Comparison of ENCODE assay signal across 8 worm cellular contexts in genomic region chrIII:13464493-13465362, ce11.
TF ChIP-seq lines count a peak whose summit lies in the region.

TSS of gene kel-3 (plus strand) at chrIII:13464820.

TF ChIP-seq in whole organism, L1 larva, 84 proteins besides CTCF, POLR2A, EP300 and RAD21 (continues in another document):
- peak; percentile 83 for TF ChIP-seq rnt-1 (tag; optimal IDR thresholded peaks at IDR 0.05; lab: Kevin White, UChicago)
- no peak for TF ChIP-seq nhr-237 (tag; optimal IDR thresholded peaks at IDR 0.05; lab: Kevin White, UChicago)
- peak; percentile 4 for TF ChIP-seq hlh-17 (GFP tag; optimal IDR thresholded peaks at IDR 0.05; lab: Kevin White, UChicago; ENCODE audit: borderline replicate concordance)
- TF ChIP-seq zag-1 (tag; optimal IDR thresholded peaks at IDR 0.05; lab: Kevin White, UChicago): no peak
- peak; percentile 17 to 66 for TF ChIP-seq lin-35 (GFP tag; optimal IDR thresholded peaks at IDR 0.05; lab: Kevin White, UChicago)
- TF ChIP-seq ceh-88 (GFP tag; IDR thresholded peaks at IDR 0.05; lab: Robert Waterston, UW): peak; percentile 71
- TF ChIP-seq unc-30 (tag; optimal IDR thresholded peaks at IDR 0.05; lab: Kevin White, UChicago): no peak
- no peak for TF ChIP-seq pag-3 (tag; optimal IDR thresholded peaks at IDR 0.05; lab: Kevin White, UChicago; ENCODE audit: borderline replicate concordance, insufficient read depth)
- TF ChIP-seq aha-1 (tag; optimal IDR thresholded peaks at IDR 0.05; lab: Kevin White, UChicago): no peak
- peak; percentile 53 for TF ChIP-seq fos-1 (tag; optimal IDR thresholded peaks at IDR 0.05; lab: Kevin White, UChicago)
- peak; percentile 91 for TF ChIP-seq lin-14 (GFP tag; optimal IDR thresholded peaks at IDR 0.05; lab: Kevin White, UChicago)

TF ChIP-seq in whole organism, L2 larva, 48 proteins besides CTCF, POLR2A, EP300 and RAD21 (continues in another document):
- TF ChIP-seq lin-13 (GFP tag; optimal IDR thresholded peaks at IDR 0.05; lab: Kevin White, UChicago) (peak; percentile 69), mab-5 (tag; optimal IDR thresholded peaks at IDR 0.05; lab: Kevin White, UChicago) (no peak), ztf-1 (GFP tag; conservative IDR thresholded peaks at IDR 0.05; lab: Robert Waterston, UW) (0 out of 2 replicates have a peak, but pooled peaks have one; percentile 20), skn-1 (tag; optimal IDR thresholded peaks at IDR 0.05; lab: Kevin White, UChicago) (no peak), mdl-1 (tag; optimal IDR thresholded peaks at IDR 0.05; lab: Kevin White, UChicago) (peak in 1 of 2 experiments; percentile 42), R02D3.7 (tag; optimal IDR thresholded peaks at IDR 0.05; lab: Kevin White, UChicago) (no peak), aly-2 (tag; optimal IDR thresholded peaks at IDR 0.05; lab: Kevin White, UChicago) (peak; percentile 8), blmp-1 (tag; optimal IDR thresholded peaks at IDR 0.05; lab: Kevin White, UChicago; ENCODE audit: insufficient read depth) (peak; percentile 53), alr-1 (tag; optimal IDR thresholded peaks at IDR 0.05; lab: Kevin White, UChicago) (no peak), unc-55 (GFP tag; optimal IDR thresholded peaks at IDR 0.05; lab: Kevin White, UChicago) (peak; percentile 14), unc-62 (GFP tag; optimal IDR thresholded peaks at IDR 0.05; lab: Kevin White, UChicago) (no peak)

TF ChIP-seq in whole organism, L3 larva, 47 proteins besides CTCF, POLR2A, EP300 and RAD21 (continues in another document):
- TF ChIP-seq nhr-76 (tag; optimal IDR thresholded peaks at IDR 0.05; lab: Kevin White, UChicago): peak; percentile 55
- peak; percentile 33 for TF ChIP-seq ceh-82 (tag; optimal IDR thresholded peaks at IDR 0.05; lab: Kevin White, UChicago)
- no peak for TF ChIP-seq egl-27 (tag; optimal IDR thresholded peaks at IDR 0.05; lab: Kevin White, UChicago)
- no peak for TF ChIP-seq daf-12 (tag; optimal IDR thresholded peaks at IDR 0.05; lab: Kevin White, UChicago)
- TF ChIP-seq ztf-4 (tag; optimal IDR thresholded peaks at IDR 0.05; lab: Kevin White, UChicago): no peak
- peak; percentile 50 for TF ChIP-seq ZK546.5 (tag; optimal IDR thresholded peaks at IDR 0.05; lab: Kevin White, UChicago)
- no peak for TF ChIP-seq unc-39 (tag; optimal IDR thresholded peaks at IDR 0.05; lab: Kevin White, UChicago)
- TF ChIP-seq nhr-237 (tag; optimal IDR thresholded peaks at IDR 0.05; lab: Kevin White, UChicago): no peak
- TF ChIP-seq jun-1 (tag; optimal IDR thresholded peaks at IDR 0.05; lab: Kevin White, UChicago): peak; percentile 85
- TF ChIP-seq skn-1 (tag; optimal IDR thresholded peaks at IDR 0.05; lab: Kevin White, UChicago): no peak
- TF ChIP-seq elt-1 (tag; optimal IDR thresholded peaks at IDR 0.05; lab: Kevin White, UChicago): no peak
- TF ChIP-seq ceh-28 (tag; optimal IDR thresholded peaks at IDR 0.05; lab: Kevin White, UChicago): peak; percentile 89

TF ChIP-seq in whole organism, L4 larva, 104 proteins besides CTCF, POLR2A, EP300 and RAD21 (continues in another document):
- TF ChIP-seq nhr-28 (tag; optimal IDR thresholded peaks at IDR 0.05; lab: Kevin White, UChicago) (peak; percentile 91), php-3 (GFP tag; IDR thresholded peaks at IDR 0.05; lab: Robert Waterston, UW) (peak; percentile 89), dmd-9 (GFP tag; IDR thresholded peaks at IDR 0.05; lab: Robert Waterston, UW) (peak; percentile 67), zfp-3 (GFP tag; conservative IDR thresholded peaks at IDR 0.05; lab: Robert Waterston, UW) (peak; percentile 96), daf-8 (GFP tag; IDR thresholded peaks at IDR 0.05; lab: Robert Waterston, UW) (peak; percentile 34; the same call in 1 of the 2 replicates), madf-5 (GFP tag; IDR thresholded peaks at IDR 0.05; lab: Robert Waterston, UW) (peak in 1 of 2 experiments; percentile 81; a peak in 2 of 4 replicates), F49E8.2 (tag; optimal IDR thresholded peaks at IDR 0.05; lab: Kevin White, UChicago; ENCODE audit: borderline replicate concordance) (peak; percentile 92), daf-16 (GFP tag; optimal IDR thresholded peaks at IDR 0.05; lab: Kevin White, UChicago) (peak; percentile 50 to 61), daf-16 (tag; optimal IDR thresholded peaks at IDR 0.05; lab: Kevin White, UChicago) (peak; percentile 79), attf-4 (tag; optimal IDR thresholded peaks at IDR 0.05; lab: Kevin White, UChicago) (peak; percentile 34), ceh-82 (tag; optimal IDR thresholded peaks at IDR 0.05; lab: Kevin White, UChicago) (no peak)

TF ChIP-seq in whole organism, early embryonic, 17 proteins besides CTCF, POLR2A, EP300 and RAD21:
- TF ChIP-seq sea-1 (GFP tag; conservative IDR thresholded peaks at IDR 0.05; lab: Robert Waterston, UW) (no peak), ama-1 (optimal IDR thresholded peaks at IDR 0.05; lab: Kevin White, UChicago) (peak; percentile 62)

TF ChIP-seq in whole organism, late embryonic, 69 proteins besides CTCF, POLR2A, EP300 and RAD21:
- TF ChIP-seq ceh-22 (tag; optimal IDR thresholded peaks at IDR 0.05; lab: Kevin White, UChicago) (no peak), Y22D7AL.16 (tag; optimal IDR thresholded peaks at IDR 0.05; lab: Kevin White, UChicago) (no peak), fkh-10 (GFP tag; optimal IDR thresholded peaks at IDR 0.05; lab: Kevin White, UChicago) (no peak), ceh-31 (tag; optimal IDR thresholded peaks at IDR 0.05; lab: Kevin White, UChicago) (no peak), eyg-1 (tag; optimal IDR thresholded peaks at IDR 0.05; lab: Kevin White, UChicago) (no peak), unc-55 (GFP tag; optimal IDR thresholded peaks at IDR 0.05; lab: Kevin White, UChicago) (peak; percentile 49), ceh-18 (tag; optimal IDR thresholded peaks at IDR 0.05; lab: Kevin White, UChicago) (peak; percentile 34), ama-1 (optimal IDR thresholded peaks at IDR 0.05; lab: Kevin White, UChicago) (peak; percentile 85), elt-2 (tag; optimal IDR thresholded peaks at IDR 0.05; lab: Kevin White, UChicago) (peak; percentile 63), pqm-1 (tag; optimal IDR thresholded peaks at IDR 0.05; lab: Kevin White, UChicago) (peak; percentile 8)

TF ChIP-seq in whole organism, mixed stage, embryonic, 35 proteins besides CTCF, POLR2A, EP300 and RAD21:
- TF ChIP-seq mls-2 (tag; optimal IDR thresholded peaks at IDR 0.05; lab: Kevin White, UChicago): no peak
- peak; percentile 45 for TF ChIP-seq hlh-1 (tag; optimal IDR thresholded peaks at IDR 0.05; lab: Kevin White, UChicago)
- TF ChIP-seq lsy-2 (tag; optimal IDR thresholded peaks at IDR 0.05; lab: Kevin White, UChicago): peak; percentile 8
- TF ChIP-seq unc-62 (GFP tag; optimal IDR thresholded peaks at IDR 0.05; lab: Kevin White, UChicago): peak; percentile 54
- peak; percentile 1 for TF ChIP-seq sptf-1 (tag; optimal IDR thresholded peaks at IDR 0.05; lab: Kevin White, UChicago)
- no peak for TF ChIP-seq nhr-2 (tag; optimal IDR thresholded peaks at IDR 0.05; lab: Kevin White, UChicago)
- TF ChIP-seq M03D4.4 (tag; optimal IDR thresholded peaks at IDR 0.05; lab: Kevin White, UChicago): no peak

TF ChIP-seq in whole organism, young adult, 124 proteins besides CTCF, POLR2A, EP300 and RAD21 (continues in another document):
- peak; percentile 95 for TF ChIP-seq ztf-22 (GFP tag; optimal IDR thresholded peaks at IDR 0.05; lab: Kevin White, UChicago)
- TF ChIP-seq B0261.1 (tag; optimal IDR thresholded peaks at IDR 0.05; lab: Kevin White, UChicago): peak; percentile 38
- TF ChIP-seq B0336.3 (GFP tag; IDR thresholded peaks at IDR 0.05; lab: Robert Waterston, UW): peak; percentile 95
- TF ChIP-seq ztf-3 (GFP tag; optimal IDR thresholded peaks at IDR 0.05; lab: Kevin White, UChicago): peak; percentile 91
- no peak for TF ChIP-seq lsy-27 (tag; optimal IDR thresholded peaks at IDR 0.05; lab: Kevin White, UChicago; ENCODE audit: borderline replicate concordance, insufficient read depth)
- no peak for TF ChIP-seq snpc-4 (GFP tag; optimal IDR thresholded peaks at IDR 0.05; lab: Kevin White, UChicago)
- peak in 3 of 4 experiments; percentile 51 to 79 (median 56) for TF ChIP-seq snpc-4 (tag; optimal IDR thresholded peaks at IDR 0.05; lab: Kevin White, UChicago)
- no peak for TF ChIP-seq cebp-1 (GFP tag; IDR thresholded peaks at IDR 0.05; lab: Robert Waterston, UW)
- TF ChIP-seq cebp-1 (tag; optimal IDR thresholded peaks at IDR 0.05; lab: Kevin White, UChicago): peak; percentile 78
- peak; percentile 78 for TF ChIP-seq die-1 (tag; optimal IDR thresholded peaks at IDR 0.05; lab: Kevin White, UChicago)
- TF ChIP-seq mel-28 (tag; optimal IDR thresholded peaks at IDR 0.05; lab: Kevin White, UChicago; ENCODE audit: borderline replicate concordance): peak; percentile 21
- TF ChIP-seq C17E4.6 (GFP tag; IDR thresholded peaks at IDR 0.05; lab: Robert Waterston, UW): peak; percentile 81
- TF ChIP-seq lir-1 (GFP tag; conservative IDR thresholded peaks at IDR 0.05; lab: Robert Waterston, UW): no peak
- 0 out of 2 replicates have a peak, but pooled peaks have one; percentile 73 for TF ChIP-seq egl-18 (GFP tag; IDR thresholded peaks at IDR 0.05; lab: Robert Waterston, UW)
- peak; percentile 75 for TF ChIP-seq T07F8.4 (tag; optimal IDR thresholded peaks at IDR 0.05; lab: Kevin White, UChicago)
- peak; percentile 89; the same call in 1 of the 2 replicates for TF ChIP-seq ceh-58 (GFP tag; IDR thresholded peaks at IDR 0.05; lab: Robert Waterston, UW)
- TF ChIP-seq Y79H2A.3 (GFP tag; conservative IDR thresholded peaks at IDR 0.05; lab: Robert Waterston, UW): peak; percentile 95
- TF ChIP-seq ceh-40 (GFP tag; IDR thresholded peaks at IDR 0.05; lab: Robert Waterston, UW): no peak
- no peak for TF ChIP-seq F55B11.4 (tag; optimal IDR thresholded peaks at IDR 0.05; lab: Kevin White, UChicago; ENCODE audit: borderline replicate concordance, insufficient read depth)
- TF ChIP-seq let-526 (GFP tag; IDR thresholded peaks at IDR 0.05; lab: Robert Waterston, UW): peak; percentile 82
- TF ChIP-seq dox-1 (GFP tag; IDR thresholded peaks at IDR 0.05; lab: Robert Waterston, UW): peak; percentile 83
- TF ChIP-seq dpff-1 (tag; optimal IDR thresholded peaks at IDR 0.05; lab: Kevin White, UChicago): peak; percentile 98
- TF ChIP-seq athp-1 (tag; optimal IDR thresholded peaks at IDR 0.05; lab: Kevin White, UChicago): peak; percentile 98
- peak; percentile 31 to 57 for TF ChIP-seq rec-8 (tag; optimal IDR thresholded peaks at IDR 0.05; lab: Kevin White, UChicago)
- peak; percentile 94 for TF ChIP-seq Y56A3A.18 (GFP tag; IDR thresholded peaks at IDR 0.05; lab: Robert Waterston, UW)
- TF ChIP-seq pha-4 (tag; optimal IDR thresholded peaks at IDR 0.05; lab: Kevin White, UChicago): peak; percentile 72
- peak; percentile 70 for TF ChIP-seq attf-5 (GFP tag; optimal IDR thresholded peaks at IDR 0.05; lab: Kevin White, UChicago)
- peak; percentile 56 for TF ChIP-seq hmg-1.2 (GFP tag; IDR thresholded peaks at IDR 0.05; lab: Robert Waterston, UW)
- no peak for TF ChIP-seq sdz-38 (tag; optimal IDR thresholded peaks at IDR 0.05; lab: Kevin White, UChicago)
- TF ChIP-seq hsf-1 (GFP tag; IDR thresholded peaks at IDR 0.05; lab: Robert Waterston, UW): peak; percentile 89
- no peak for TF ChIP-seq Y53F4B.3 (GFP tag; IDR thresholded peaks at IDR 0.05; lab: Robert Waterston, UW)
- TF ChIP-seq lin-26 (GFP tag; IDR thresholded peaks at IDR 0.05; lab: Robert Waterston, UW): peak; percentile 92
